Worm (Caenorhabditis elegans) whole organism, mixed stage, embryonic: ENCODE data around the gene F36H5.12.

Experiments used
- ceh-83 ChIP-seq: fragments of 200-800 bp; sonication (Bioruptor generic); optimal IDR thresholded peaks from 2 replicates; lab custom pipeline; 2018; ENCODE audit warnings: mild to moderate bottlenecking, missing genetic modification characterization, missing compliant biosample characterization
- elt-1 ChIP-seq: sonication (generic microtip); optimal IDR thresholded peaks from 2 replicates; lab custom pipeline; 2017; ENCODE audit warnings: missing genetic modification characterization, mild to moderate bottlenecking, missing compliant biosample characterization, antibody characterized with exemption, moderate library complexity, borderline replicate concordance; ENCODE audit not compliant: insufficient read depth
- elt-3 ChIP-seq: fragments of 150-350 bp; optimal IDR thresholded peaks from 2 replicates; lab custom pipeline; 2014; ENCODE audit warnings: missing biosample characterization, missing genetic modification characterization
- flh-1 ChIP-seq: fragments of 200-800 bp; sonication (Bioruptor generic); optimal IDR thresholded peaks from 2 replicates; lab custom pipeline; 2018; ENCODE audit warnings: mild to moderate bottlenecking, missing genetic modification characterization, moderate library complexity, missing compliant biosample characterization
- lin-13 ChIP-seq: fragments of 150-350 bp; optimal IDR thresholded peaks from 2 replicates; lab custom pipeline; 2014; ENCODE audit warnings: missing biosample characterization, missing genetic modification characterization
- lsy-2 ChIP-seq: fragments of 150-350 bp; optimal IDR thresholded peaks from 2 replicates; lab custom pipeline; 2014; ENCODE audit warnings: missing biosample characterization, missing genetic modification characterization
- nhr-2 ChIP-seq: fragments of 150-350 bp; optimal IDR thresholded peaks from 2 replicates; lab custom pipeline; 2014; ENCODE audit warnings: missing biosample characterization, missing genetic modification characterization
- nhr-76 ChIP-seq: sonication (generic microtip); optimal IDR thresholded peaks from 2 replicates; lab custom pipeline; 2017; ENCODE audit warnings: missing biosample characterization, missing genetic modification characterization
- pha-4 ChIP-seq: fragments of 150-350 bp; optimal IDR thresholded peaks from 2 replicates; lab custom pipeline; 2018; ENCODE audit warnings: missing biosample characterization, missing genetic modification reagents, missing genetic modification characterization
- snpc-4 ChIP-seq: fragments of 150-350 bp; optimal IDR thresholded peaks from 2 replicates; lab custom pipeline; 2014; ENCODE audit warnings: missing biosample characterization, missing genetic modification characterization
- zip-8 ChIP-seq: fragments of 150-350 bp; optimal IDR thresholded peaks from 2 replicates; lab custom pipeline; 2014; ENCODE audit warnings: missing biosample characterization, missing genetic modification characterization
- ztf-11 ChIP-seq: fragments of 150-350 bp; optimal IDR thresholded peaks from 2 replicates; lab custom pipeline; 2014; ENCODE audit warnings: missing biosample characterization, missing genetic modification characterization

- TF ChIP-seq nhr-76 (no peak), pha-4 (tag; lab: Kevin White, UChicago) (no peak), zip-8 (tag; lab: Kevin White, UChicago) (no peak), lsy-2 (tag; lab: Kevin White, UChicago) (no peak), lin-13 (tag; lab: Kevin White, UChicago) (no peak), elt-3 (tag; lab: Kevin White, UChicago) (no peak), nhr-2 (no peak), ztf-11 (tag; lab: Kevin White, UChicago) (no peak), elt-1 (tag; lab: Kevin White, UChicago) (no peak), ceh-83 (no peak), snpc-4 (no peak), flh-1 (GFP tag; lab: Kevin White, UChicago) (no peak)
These were observed 3.8 kb upstream of the F36H5.12 start, which contains the start of the genes irld-9 and irld-33 for ce11 chrII:1738844-1739243.
